Worm (Caenorhabditis elegans): ENCODE measurements around the gene slc-17.5.
A peak's percentile ranks its signal among the peaks of the same experiment; 100 is the strongest.

The slc-17.5 gene

ce11 chrV:8278830-8279229 lies 5.9 kb downstream of the slc-17.5 start, which contains the start of gene str-136:
Gene str-136, minus strand, starts transcription at chrV:8278930.
- TF ChIP-seq mml-1 (tag; optimal IDR thresholded peaks at IDR 0.05), result no peak
- TF ChIP-seq skn-1 (tag; optimal IDR thresholded peaks at IDR 0.05), result no peak
- no peak for TF ChIP-seq nfya-1 (tag; optimal IDR thresholded peaks at IDR 0.05; ENCODE audit: insufficient read depth)
- TF ChIP-seq ztf-11 (tag; optimal IDR thresholded peaks at IDR 0.05), result no peak
- no peak for TF ChIP-seq lin-15B (tag; optimal IDR thresholded peaks at IDR 0.05)
- TF ChIP-seq ama-1 (optimal IDR thresholded peaks at IDR 0.05), result no peak
- no peak for TF ChIP-seq pqm-1 (tag; optimal IDR thresholded peaks at IDR 0.05)
- no peak for TF ChIP-seq R02D3.7 (tag; optimal IDR thresholded peaks at IDR 0.05)

ce11 chrV:8271995-8272394 lies 12.7 kb downstream of the slc-17.5 start, which contains the start of gene asp-5:
Gene asp-5, plus strand, starts transcription at chrV:8272385.
- TF ChIP-seq skn-1 (tag; optimal IDR thresholded peaks at IDR 0.05) (no peak), pqm-1 (tag; optimal IDR thresholded peaks at IDR 0.05) (peak; percentile 87), elt-2 (tag; optimal IDR thresholded peaks at IDR 0.05) (peak; percentile 89)

ce11 chrV:8271395-8271794 lies 13.3 kb downstream of the slc-17.5 start:
- TF ChIP-seq elt-3 (tag; optimal IDR thresholded peaks at IDR 0.05) (no peak), eor-1 (tag; optimal IDR thresholded peaks at IDR 0.05) (no peak), aly-2 (tag; optimal IDR thresholded peaks at IDR 0.05) (no peak), nhr-43 (tag; optimal IDR thresholded peaks at IDR 0.05; ENCODE audit: poor library complexity, severe bottlenecking) (no peak), tbx-2 (tag; optimal IDR thresholded peaks at IDR 0.05) (no peak), nhr-77 (tag; optimal IDR thresholded peaks at IDR 0.05) (no peak), mdl-1 (tag; optimal IDR thresholded peaks at IDR 0.05) (no peak), elt-2 (tag; optimal IDR thresholded peaks at IDR 0.05) (no peak), nhr-28 (tag; optimal IDR thresholded peaks at IDR 0.05) (no peak), nfya-1 (tag; optimal IDR thresholded peaks at IDR 0.05; ENCODE audit: insufficient read depth) (no peak), nhr-23 (tag; optimal IDR thresholded peaks at IDR 0.05) (no peak), lin-39 (tag; optimal IDR thresholded peaks at IDR 0.05) (no peak), fos-1 (tag; optimal IDR thresholded peaks at IDR 0.05) (no peak)

- peak; percentile 75 for TF ChIP-seq pqm-1 (tag; optimal IDR thresholded peaks at IDR 0.05)
- no peak for TF ChIP-seq nhr-76 (tag; optimal IDR thresholded peaks at IDR 0.05)
- TF ChIP-seq nhr-237 (tag; optimal IDR thresholded peaks at IDR 0.05), result no peak
- no peak for TF ChIP-seq daf-12 (tag; optimal IDR thresholded peaks at IDR 0.05)
- peak; percentile 24 for TF ChIP-seq jun-1 (tag; optimal IDR thresholded peaks at IDR 0.05)
- TF ChIP-seq pha-4 (tag; optimal IDR thresholded peaks at IDR 0.05), result peak; percentile 57
- no peak for TF ChIP-seq ama-1 (optimal IDR thresholded peaks at IDR 0.05)
- TF ChIP-seq elt-2 (tag; optimal IDR thresholded peaks at IDR 0.05), result peak; percentile 85
- TF ChIP-seq egl-27 (tag; optimal IDR thresholded peaks at IDR 0.05), result no peak
- TF ChIP-seq nhr-25 (tag; optimal IDR thresholded peaks at IDR 0.05), result no peak
- no peak for TF ChIP-seq fkh-2 (tag; optimal IDR thresholded peaks at IDR 0.05)
- TF ChIP-seq nfya-1 (tag; optimal IDR thresholded peaks at IDR 0.05; ENCODE audit: insufficient read depth), result no peak
- TF ChIP-seq fkh-10 (GFP tag; optimal IDR thresholded peaks at IDR 0.05), result no peak
Measured at ce11 chrV:8269878-8270277, 14.8 kb downstream of the slc-17.5 start.

ce11 chrV:8268902-8269301 lies 15.8 kb downstream of the slc-17.5 start, which contains the start of the genes asp-6 and asp-12:
Gene asp-6, minus strand, starts transcription at chrV:8268937.
Gene asp-12, plus strand, starts transcription at chrV:8269210.
- TF ChIP-seq lin-15B (tag; optimal IDR thresholded peaks at IDR 0.05), result no peak
- no peak for TF ChIP-seq nhr-11 (tag; optimal IDR thresholded peaks at IDR 0.05)
- TF ChIP-seq ceh-28 (tag; optimal IDR thresholded peaks at IDR 0.05), result no peak
- TF ChIP-seq elt-2 (tag; optimal IDR thresholded peaks at IDR 0.05), result peak; percentile 92
- peak; percentile 3 for TF ChIP-seq fos-1 (tag; optimal IDR thresholded peaks at IDR 0.05)
- TF ChIP-seq pqm-1 (tag; optimal IDR thresholded peaks at IDR 0.05), result peak; percentile 80
- TF ChIP-seq nhr-43 (tag; optimal IDR thresholded peaks at IDR 0.05; ENCODE audit: poor library complexity, severe bottlenecking), result no peak
- TF ChIP-seq hmg-11 (tag; optimal IDR thresholded peaks at IDR 0.05), result no peak
- peak; percentile 38 for TF ChIP-seq pha-4 (tag; optimal IDR thresholded peaks at IDR 0.05)
- TF ChIP-seq jun-1 (tag; optimal IDR thresholded peaks at IDR 0.05), result peak; percentile 26
- TF ChIP-seq fkh-2 (tag; optimal IDR thresholded peaks at IDR 0.05), result no peak
- TF ChIP-seq ZK546.5 (tag; optimal IDR thresholded peaks at IDR 0.05), result no peak
- TF ChIP-seq nhr-25 (tag; optimal IDR thresholded peaks at IDR 0.05), result no peak

Measured in whole organism, L3 larva.